Worm (Caenorhabditis elegans): ENCODE data around the gene chil-2.

Gene chil-2

DNA sequence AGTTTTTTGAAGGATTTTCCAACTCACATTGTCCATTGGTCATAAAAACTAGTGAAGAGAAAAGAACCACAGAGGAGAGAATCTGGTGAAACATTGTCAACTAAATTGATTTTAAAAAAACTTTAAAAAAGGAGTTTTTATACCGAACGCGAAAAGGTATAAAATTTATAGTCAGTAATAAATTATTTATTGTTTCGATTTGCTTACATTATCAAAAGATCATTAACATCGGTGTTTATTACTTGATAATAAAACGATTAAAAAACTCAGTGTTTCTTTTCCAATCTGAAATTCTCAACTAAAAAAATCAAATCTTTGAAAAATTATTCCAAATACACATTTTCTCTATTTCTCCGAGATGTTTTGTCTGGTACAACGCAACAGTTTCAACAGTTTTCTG, 41.8 kb upstream of the chil-2 start, which contains the start of gene F26C11.4:
Gene F26C11.4 (minus strand): TSS at position 101 of the 400 bp plus-strand sequence.
- TF ChIP-seq ceh-43 (GFP tag; optimal IDR thresholded peaks at IDR 0.05): no peak
- TF ChIP-seq sem-2 (GFP tag; optimal IDR thresholded peaks at IDR 0.05): no peak
- no peak for TF ChIP-seq mls-2 (tag; optimal IDR thresholded peaks at IDR 0.05)
- TF ChIP-seq pha-4 (tag; optimal IDR thresholded peaks at IDR 0.05): no peak
- no peak for TF ChIP-seq unc-39 (tag; optimal IDR thresholded peaks at IDR 0.05)
- TF ChIP-seq unc-120 (tag; optimal IDR thresholded peaks at IDR 0.05; ENCODE audit: poor library complexity, severe bottlenecking): no peak
- no peak for TF ChIP-seq elt-1 (tag; optimal IDR thresholded peaks at IDR 0.05; ENCODE audit: borderline replicate concordance, insufficient read depth)
- TF ChIP-seq nhr-28 (tag; optimal IDR thresholded peaks at IDR 0.05): no peak
- no peak for TF ChIP-seq ceh-83 (GFP tag; optimal IDR thresholded peaks at IDR 0.05)
- TF ChIP-seq snpc-4 (tag; optimal IDR thresholded peaks at IDR 0.05): no peak
- no peak for TF ChIP-seq lsy-2 (tag; optimal IDR thresholded peaks at IDR 0.05)
- TF ChIP-seq cnd-1 (tag; optimal IDR thresholded peaks at IDR 0.05): no peak
- no peak for TF ChIP-seq sptf-1 (tag; optimal IDR thresholded peaks at IDR 0.05)
- no peak for TF ChIP-seq zip-8 (tag; optimal IDR thresholded peaks at IDR 0.05)
- TF ChIP-seq nhr-2 (tag; optimal IDR thresholded peaks at IDR 0.05): no peak

- TF ChIP-seq cnd-1 (tag; optimal IDR thresholded peaks at IDR 0.05) (no peak), ces-1 (GFP tag; optimal IDR thresholded peaks at IDR 0.05) (no peak), M03D4.4 (tag; optimal IDR thresholded peaks at IDR 0.05) (no peak), hlh-1 (tag; optimal IDR thresholded peaks at IDR 0.05) (no peak), tbx-8 (GFP tag; optimal IDR thresholded peaks at IDR 0.05) (no peak), sem-2 (GFP tag; optimal IDR thresholded peaks at IDR 0.05) (no peak), mab-5 (tag; optimal IDR thresholded peaks at IDR 0.05) (no peak), mep-1 (tag; optimal IDR thresholded peaks at IDR 0.05) (no peak), nhr-76 (tag; optimal IDR thresholded peaks at IDR 0.05) (no peak), blmp-1 (tag; optimal IDR thresholded peaks at IDR 0.05) (no peak), nhr-12 (tag; optimal IDR thresholded peaks at IDR 0.05) (no peak), elt-1 (tag; optimal IDR thresholded peaks at IDR 0.05; ENCODE audit: borderline replicate concordance, insufficient read depth) (no peak), lsy-2 (tag; optimal IDR thresholded peaks at IDR 0.05) (no peak), mls-2 (tag; optimal IDR thresholded peaks at IDR 0.05) (no peak), drap-1 (GFP tag; optimal IDR thresholded peaks at IDR 0.05) (no peak)
Observed at ce11 chrII:9914999-9915398, 40.6 kb upstream of the chil-2 start, which contains the start of gene F26C11.3. F26C11.3 (minus strand) TSS chrII:9915099.

DNA sequence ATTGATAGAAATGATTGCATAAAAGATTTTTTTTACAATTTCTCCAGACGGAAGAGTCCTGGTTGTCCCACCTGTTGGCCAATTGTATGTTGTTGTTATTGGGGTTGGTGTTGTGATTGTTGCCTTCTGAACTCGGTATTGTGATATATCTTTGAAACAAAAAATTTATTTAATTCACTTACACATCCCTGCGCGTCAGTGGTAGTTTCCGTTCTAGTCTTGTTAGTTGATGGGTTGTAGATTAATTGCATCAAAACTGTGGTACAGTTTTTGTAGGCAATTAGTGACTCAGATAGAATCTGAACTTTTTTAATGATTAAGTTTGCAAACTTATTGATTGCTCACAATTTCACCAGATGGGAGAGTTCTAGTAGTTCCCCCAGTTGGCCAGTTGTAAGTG, 30.1 kb upstream of the chil-2 start:
- no peak for TF ChIP-seq mls-2 (tag; optimal IDR thresholded peaks at IDR 0.05)
- no peak for TF ChIP-seq nhr-12 (tag; optimal IDR thresholded peaks at IDR 0.05)
- TF ChIP-seq nhr-237 (tag; optimal IDR thresholded peaks at IDR 0.05): no peak
- TF ChIP-seq sem-2 (GFP tag; optimal IDR thresholded peaks at IDR 0.05): no peak
- no peak for TF ChIP-seq tbx-8 (GFP tag; optimal IDR thresholded peaks at IDR 0.05)
- TF ChIP-seq bed-3 (GFP tag; optimal IDR thresholded peaks at IDR 0.05): no peak

DNA sequence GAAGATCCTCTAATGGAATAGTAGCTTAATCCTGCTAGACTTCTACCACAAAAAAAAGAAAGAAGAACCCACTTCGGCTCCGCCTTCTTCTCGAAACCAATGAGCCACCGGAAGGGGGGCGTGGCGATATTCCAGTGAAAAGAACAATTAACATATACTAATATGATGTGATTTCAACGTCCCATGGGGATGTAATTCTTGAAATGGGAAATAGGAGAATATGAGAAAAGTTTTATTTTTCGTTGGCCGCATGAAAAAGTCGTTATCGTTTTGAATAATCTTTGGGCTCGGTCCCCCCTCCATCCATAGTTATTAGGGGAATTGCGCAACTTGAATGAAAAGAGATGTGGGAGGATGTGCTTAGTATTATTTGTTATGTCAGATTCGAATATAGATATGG, 25.9 kb upstream of the chil-2 start, which contains the start of gene unc-4:
Gene unc-4 (minus strand): TSS at position 101 of the 400 bp plus-strand sequence.
- TF ChIP-seq cnd-1 (tag; optimal IDR thresholded peaks at IDR 0.05): no peak
- TF ChIP-seq sptf-1 (tag; optimal IDR thresholded peaks at IDR 0.05): no peak
- TF ChIP-seq lin-13 (tag; optimal IDR thresholded peaks at IDR 0.05): no peak
- no peak for TF ChIP-seq nhr-76 (tag; optimal IDR thresholded peaks at IDR 0.05)

ce11 chrII:9898744-9899143, 24.3 kb upstream of the chil-2 start:
- TF ChIP-seq sptf-1 (tag; optimal IDR thresholded peaks at IDR 0.05) (no peak), nhr-12 (tag; optimal IDR thresholded peaks at IDR 0.05) (no peak), nhr-28 (tag; optimal IDR thresholded peaks at IDR 0.05) (no peak)

DNA sequence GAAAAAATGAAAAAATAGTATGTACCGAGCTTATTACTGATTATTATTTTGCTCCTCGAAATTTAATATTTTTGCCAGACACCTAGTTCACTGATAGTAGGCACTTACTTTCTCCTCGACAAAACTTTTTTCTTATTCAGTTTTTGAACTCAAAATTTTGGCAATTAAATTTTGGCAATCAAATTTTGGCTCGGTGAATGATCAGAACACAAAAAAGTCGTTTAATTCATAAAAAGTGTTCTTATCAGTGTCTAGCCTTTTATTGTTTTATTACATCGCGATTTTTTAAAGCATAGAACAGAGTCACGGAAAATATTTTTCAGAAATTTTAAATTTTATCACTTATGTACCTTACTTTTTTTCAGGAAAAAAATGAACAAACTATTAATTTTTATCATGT, 20.8 kb upstream of the chil-2 start:
- no peak for TF ChIP-seq ceh-43 (GFP tag; optimal IDR thresholded peaks at IDR 0.05)
- no peak for TF ChIP-seq ztf-11 (tag; optimal IDR thresholded peaks at IDR 0.05)

ce11 chrII:9894435-9894834, 20.0 kb upstream of the chil-2 start, which contains the start of gene F26C11.1:
F26C11.1 (plus strand) TSS chrII:9894735.
- TF ChIP-seq nhr-237 (tag; optimal IDR thresholded peaks at IDR 0.05) (no peak), cnd-1 (tag; optimal IDR thresholded peaks at IDR 0.05) (no peak), elt-3 (tag; optimal IDR thresholded peaks at IDR 0.05) (no peak), nhr-76 (tag; optimal IDR thresholded peaks at IDR 0.05) (no peak), sptf-1 (tag; optimal IDR thresholded peaks at IDR 0.05) (no peak), ceh-43 (GFP tag; optimal IDR thresholded peaks at IDR 0.05) (no peak), unc-62 (GFP tag; optimal IDR thresholded peaks at IDR 0.05) (no peak), elt-1 (tag; optimal IDR thresholded peaks at IDR 0.05; ENCODE audit: borderline replicate concordance, insufficient read depth) (no peak), nhr-12 (tag; optimal IDR thresholded peaks at IDR 0.05) (no peak), snpc-4 (tag; optimal IDR thresholded peaks at IDR 0.05) (no peak), ham-2 (GFP tag; optimal IDR thresholded peaks at IDR 0.05) (no peak), unc-39 (tag; optimal IDR thresholded peaks at IDR 0.05) (no peak), lin-13 (tag; optimal IDR thresholded peaks at IDR 0.05) (no peak), lsy-2 (tag; optimal IDR thresholded peaks at IDR 0.05) (no peak), mab-5 (tag; optimal IDR thresholded peaks at IDR 0.05) (no peak), flh-1 (GFP tag; optimal IDR thresholded peaks at IDR 0.05) (no peak), nhr-28 (tag; optimal IDR thresholded peaks at IDR 0.05) (no peak), tbx-8 (GFP tag; optimal IDR thresholded peaks at IDR 0.05) (no peak)

Measured in whole organism, mixed stage, embryonic.